Fruit fly (Drosophila melanogaster): Measurements from ENCODE around the gene Rbm13.

dm6 chrX:8923587-8923986, 22.1 kb downstream of the Rbm13 start, which contains the start of the genes CG12661 and CG43255:
- TF ChIP-seq CG8478 (optimal IDR thresholded peaks at IDR 0.05) (no peak), CTCF (optimal IDR thresholded peaks at IDR 0.05) (no peak)
